Worm (Caenorhabditis elegans) whole organism, midembryonic: Measurements from ENCODE around the gene srt-20.

Source experiments
- flt-1 ChIP-seq: fragments of 200-800 bp; sonication (Bioruptor generic); IDR thresholded peaks from 2 replicates; pipeline ENCODE4 v1.3.6; 2022; ENCODE audit warnings: missing genetic modification characterization, missing compliant biosample characterization
- klf-2 ChIP-seq: fragments of 200-800 bp; sonication (Bioruptor generic); conservative IDR thresholded peaks from 2 replicates; pipeline ENCODE4 v1.3.6; 2022; ENCODE audit warnings: missing genetic modification reagents, missing genetic modification characterization, missing compliant biosample characterization
- ref-1 ChIP-seq: fragments of 200-800 bp; sonication (Bioruptor generic); conservative IDR thresholded peaks from 2 replicates; pipeline ENCODE4 v1.3.6; 2022; ENCODE audit warnings: missing genetic modification reagents, missing genetic modification characterization, missing compliant biosample characterization
- ztf-23 ChIP-seq: fragments of 200-800 bp; sonication (Bioruptor generic); IDR thresholded peaks from 2 replicates; pipeline ENCODE4 v1.3.6; 2022; ENCODE audit warnings: missing genetic modification reagents, missing genetic modification characterization, missing compliant biosample characterization

DNA sequence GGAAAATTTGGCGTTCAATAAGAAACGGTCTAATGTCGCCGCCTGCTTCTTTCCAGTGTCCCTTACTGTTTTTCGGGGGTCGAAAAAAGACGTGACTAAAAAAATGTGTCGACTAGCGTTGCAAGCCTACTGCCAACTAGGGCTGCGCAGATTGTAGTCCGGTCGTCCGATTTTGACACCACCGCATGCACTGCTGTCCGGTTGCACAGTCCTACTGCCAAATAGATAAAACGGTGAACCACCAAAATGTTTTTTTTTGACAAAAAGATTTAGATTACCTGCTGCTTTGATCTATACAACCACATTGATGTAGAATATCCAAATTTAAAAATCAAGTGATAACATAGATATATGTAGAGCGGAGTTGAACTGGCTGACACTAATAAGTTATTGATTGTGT is 30.3 kb downstream of the srt-20 start:
- TF ChIP-seq ref-1 (GFP tag; lab: Robert Waterston, UW) (no peak), klf-2 (no peak), flt-1 (GFP tag; lab: Robert Waterston, UW) (no peak), ztf-23 (GFP tag; lab: Robert Waterston, UW) (no peak)
